Worm (Caenorhabditis elegans) whole organism, L2 larva: Measurements from ENCODE around the gene srh-245.

Experiments used
- C34F6.9 ChIP-seq: fragments of 150-350 bp; optimal IDR thresholded peaks from 2 replicates; lab custom pipeline; 2014; ENCODE audit warnings: missing biosample characterization, missing genetic modification characterization
- F13H6.1 ChIP-seq: sonication (generic microtip); optimal IDR thresholded peaks from 2 replicates; lab custom pipeline; 2016; ENCODE audit warnings: missing genetic modification characterization, missing compliant biosample characterization
- R02D3.7 ChIP-seq: fragments of 150-350 bp; optimal IDR thresholded peaks from 2 replicates; lab custom pipeline; 2014; ENCODE audit warnings: missing biosample characterization, missing genetic modification characterization
- Y55F3AM.14 ChIP-seq: fragments of 200-800 bp; sonication (Bioruptor generic); optimal IDR thresholded peaks from 2 replicates; lab custom pipeline; 2018; ENCODE audit warnings: mild to moderate bottlenecking, missing genetic modification characterization, missing compliant biosample characterization
- aly-2 ChIP-seq: fragments of 150-350 bp; optimal IDR thresholded peaks from 2 replicates; lab custom pipeline; 2014; ENCODE audit warnings: missing biosample characterization, missing genetic modification characterization
- ama-1 ChIP-seq: fragments of 150-350 bp; optimal IDR thresholded peaks from 2 replicates; lab custom pipeline; 2018; ENCODE audit warnings: inconsistent platforms
- blmp-1 ChIP-seq: sonication (generic microtip); optimal IDR thresholded peaks from 2 replicates; lab custom pipeline; 2017; ENCODE audit warnings: missing genetic modification characterization, mild to moderate bottlenecking, missing compliant biosample characterization, antibody characterized with exemption, moderate library complexity; ENCODE audit not compliant: insufficient read depth
- ceh-82 ChIP-seq: fragments of 150-350 bp; optimal IDR thresholded peaks from 2 replicates; lab custom pipeline; 2014; ENCODE audit warnings: missing biosample characterization, missing genetic modification characterization
- crh-2 ChIP-seq: sonication (generic microtip); optimal IDR thresholded peaks from 2 replicates; lab custom pipeline; 2017; ENCODE audit warnings: missing biosample characterization, missing genetic modification characterization
- dmd-4 ChIP-seq: sonication (generic microtip); optimal IDR thresholded peaks from 2 replicates; lab custom pipeline; 2017; ENCODE audit warnings: missing biosample characterization, missing genetic modification characterization
- egl-27 ChIP-seq: sonication (generic microtip); optimal IDR thresholded peaks from 3 replicates; lab custom pipeline; 2017; ENCODE audit warnings: missing biosample characterization, missing genetic modification reagents, missing genetic modification characterization
- elt-1 ChIP-seq: fragments of 150-350 bp; optimal IDR thresholded peaks from 2 replicates; lab custom pipeline; 2014; ENCODE audit warnings: missing biosample characterization, missing genetic modification characterization
- elt-3 ChIP-seq: sonication (generic microtip); optimal IDR thresholded peaks from 2 replicates; lab custom pipeline; 2017; ENCODE audit warnings: missing biosample characterization, missing genetic modification characterization
- fos-1 ChIP-seq: fragments of 150-350 bp; optimal IDR thresholded peaks from 2 replicates; lab custom pipeline; 2014; ENCODE audit warnings: missing biosample characterization, missing genetic modification characterization
- gmeb-1 ChIP-seq: fragments of 150-350 bp; optimal IDR thresholded peaks from 2 replicates; lab custom pipeline; 2014; ENCODE audit warnings: missing biosample characterization, missing genetic modification characterization
- lin-11 ChIP-seq: fragments of 150-350 bp; sonication (generic microtip); optimal IDR thresholded peaks from 2 replicates; lab custom pipeline; 2014; ENCODE audit warnings: missing biosample characterization, missing genetic modification characterization, inconsistent platforms, mixed read lengths
- lin-13 ChIP-seq: fragments of 150-350 bp; optimal IDR thresholded peaks from 2 replicates; lab custom pipeline; 2014; ENCODE audit warnings: missing biosample characterization, missing genetic modification reagents, missing genetic modification characterization
- lin-39 ChIP-seq: fragments of 150-350 bp; optimal IDR thresholded peaks from 2 replicates; lab custom pipeline; 2014; ENCODE audit warnings: missing biosample characterization, missing genetic modification reagents, missing genetic modification characterization
- mbf-1 ChIP-seq: sonication (generic microtip); optimal IDR thresholded peaks from 2 replicates; lab custom pipeline; 2017; ENCODE audit warnings: missing biosample characterization, missing genetic modification characterization
- mdl-1 ChIP-seq, 2 experiments: fragments of 150-350 bp in 1 of 2; sonication (generic microtip) in 1 of 2; optimal IDR thresholded peaks; 2 replicates each; lab custom pipeline; 2017; ENCODE audit warnings: missing biosample characterization in 2 of 2, missing genetic modification characterization in 2 of 2
- nhr-10 ChIP-seq: sonication (generic microtip); optimal IDR thresholded peaks from 2 replicates; lab custom pipeline; 2017; ENCODE audit warnings: missing biosample characterization, missing genetic modification characterization
- nhr-129 ChIP-seq: fragments of 150-350 bp; optimal IDR thresholded peaks from 2 replicates; lab custom pipeline; 2014; ENCODE audit warnings: missing biosample characterization, missing genetic modification characterization
- nhr-21 ChIP-seq: fragments of 150-350 bp; optimal IDR thresholded peaks from 2 replicates; lab custom pipeline; 2014; ENCODE audit warnings: missing biosample characterization, missing genetic modification characterization
- nhr-23 ChIP-seq: fragments of 150-350 bp; optimal IDR thresholded peaks from 2 replicates; lab custom pipeline; 2014; ENCODE audit warnings: missing biosample characterization, missing genetic modification reagents, missing genetic modification characterization
- nhr-237 ChIP-seq: fragments of 150-350 bp; optimal IDR thresholded peaks from 2 replicates; lab custom pipeline; 2014; ENCODE audit warnings: missing biosample characterization, missing genetic modification characterization
- nhr-25 ChIP-seq: fragments of 150-350 bp; sonication (generic microtip); optimal IDR thresholded peaks from 3 replicates; lab custom pipeline; 2014; ENCODE audit warnings: missing biosample characterization, missing genetic modification characterization
- nhr-6 ChIP-seq: fragments of 150-350 bp; optimal IDR thresholded peaks from 2 replicates; lab custom pipeline; 2014; ENCODE audit warnings: missing biosample characterization, missing genetic modification characterization
- nhr-77 ChIP-seq: fragments of 150-350 bp; optimal IDR thresholded peaks from 2 replicates; lab custom pipeline; 2014; ENCODE audit warnings: missing biosample characterization, missing genetic modification characterization
- peb-1 ChIP-seq: fragments of 150-350 bp; optimal IDR thresholded peaks from 2 replicates; lab custom pipeline; 2014; ENCODE audit warnings: missing biosample characterization, missing genetic modification characterization
- skn-1 ChIP-seq: sonication (generic microtip); optimal IDR thresholded peaks from 2 replicates; lab custom pipeline; 2017; ENCODE audit warnings: missing biosample characterization, missing genetic modification characterization
- sma-9 ChIP-seq, 2 experiments: fragments of 150-350 bp in 1 of 2; sonication (generic microtip) in 1 of 2; optimal IDR thresholded peaks; 2 replicates each; lab custom pipeline; 2014 to 2016; ENCODE audit warnings: missing genetic modification characterization in 2 of 2, mild to moderate bottlenecking in 1 of 2, missing biosample characterization in 1 of 2, missing compliant biosample characterization in 1 of 2, missing genetic modification reagents in 1 of 2, moderate library complexity in 1 of 2
- snpc-4 ChIP-seq: fragments of 150-350 bp; optimal IDR thresholded peaks from 2 replicates; lab custom pipeline; 2014; ENCODE audit warnings: missing biosample characterization, missing genetic modification characterization
- unc-39 ChIP-seq: fragments of 150-350 bp; optimal IDR thresholded peaks from 2 replicates; lab custom pipeline; 2014; ENCODE audit warnings: missing biosample characterization, missing genetic modification characterization
- unc-55 ChIP-seq: fragments of 150-350 bp; sonication (generic microtip); optimal IDR thresholded peaks from 3 replicates; lab custom pipeline; 2014; ENCODE audit warnings: missing biosample characterization, missing genetic modification reagents, missing genetic modification characterization
- unc-62 ChIP-seq: fragments of 150-350 bp; optimal IDR thresholded peaks from 2 replicates; lab custom pipeline; 2014; ENCODE audit warnings: missing biosample characterization, missing genetic modification reagents, missing genetic modification characterization
- zag-1 ChIP-seq: fragments of 150-350 bp; optimal IDR thresholded peaks from 2 replicates; lab custom pipeline; 2014; ENCODE audit warnings: missing biosample characterization, missing genetic modification characterization
- ztf-1 ChIP-seq: fragments of 200-800 bp; sonication (Bioruptor generic); conservative IDR thresholded peaks from 2 replicates; pipeline ENCODE4 v1.3.6; 2022; ENCODE audit warnings: missing genetic modification characterization, missing compliant biosample characterization
- ztf-11 ChIP-seq: sonication (generic microtip); optimal IDR thresholded peaks from 2 replicates; lab custom pipeline; 2017; ENCODE audit warnings: missing biosample characterization, missing genetic modification characterization
- ztf-4 ChIP-seq: fragments of 150-350 bp; optimal IDR thresholded peaks from 2 replicates; lab custom pipeline; 2014; ENCODE audit warnings: missing biosample characterization, missing genetic modification characterization

Gene srh-245

DNA sequence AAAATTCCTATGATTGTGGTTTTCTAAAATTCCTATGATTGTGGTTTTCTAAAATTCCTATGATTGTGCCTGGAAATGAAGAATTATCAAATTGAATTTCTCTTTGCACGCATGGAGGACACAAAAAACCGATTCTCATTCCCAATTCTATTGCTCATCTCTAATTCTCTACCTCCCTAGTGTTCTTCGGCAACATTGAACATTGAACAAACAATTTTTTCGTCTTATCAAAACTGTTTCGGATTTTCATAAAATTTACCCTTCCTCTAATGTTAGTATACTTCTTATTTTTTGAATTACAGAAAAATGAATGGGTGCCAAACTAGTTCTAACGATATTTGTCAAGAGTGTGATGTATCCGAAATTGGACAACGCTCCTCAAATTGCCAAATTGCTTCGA is 19.4 kb downstream of the srh-245 start, which contains the start of gene pals-31:
Gene pals-31 (plus strand): TSS at position 301 of the 400 bp plus-strand sequence.
- TF ChIP-seq skn-1 (tag; lab: Kevin White, UChicago), result no peak
- no peak for TF ChIP-seq C34F6.9 (tag; lab: Kevin White, UChicago)
- no peak for TF ChIP-seq nhr-23 (tag; lab: Kevin White, UChicago)
- TF ChIP-seq nhr-21 (tag; lab: Kevin White, UChicago), result no peak
- no peak for TF ChIP-seq F13H6.1 (tag; lab: Kevin White, UChicago)
- TF ChIP-seq nhr-6 (tag; lab: Kevin White, UChicago), result no peak
- TF ChIP-seq mbf-1 (tag; lab: Kevin White, UChicago), result no peak
- no peak for TF ChIP-seq ama-1 (lab: Kevin White, UChicago)
- no peak for TF ChIP-seq unc-39 (tag; lab: Kevin White, UChicago)
- no peak for TF ChIP-seq unc-62
- TF ChIP-seq Y55F3AM.14 (GFP tag; lab: Kevin White, UChicago), result no peak
- no peak for TF ChIP-seq lin-11 (tag; lab: Kevin White, UChicago)
- TF ChIP-seq nhr-237, result no peak
- no peak for TF ChIP-seq lin-39 (tag; lab: Kevin White, UChicago)
- TF ChIP-seq ceh-82 (tag; lab: Kevin White, UChicago), result no peak
- no peak for TF ChIP-seq lin-13 (GFP tag; lab: Kevin White, UChicago)
- TF ChIP-seq, all 48 proteins: peak for 0

DNA sequence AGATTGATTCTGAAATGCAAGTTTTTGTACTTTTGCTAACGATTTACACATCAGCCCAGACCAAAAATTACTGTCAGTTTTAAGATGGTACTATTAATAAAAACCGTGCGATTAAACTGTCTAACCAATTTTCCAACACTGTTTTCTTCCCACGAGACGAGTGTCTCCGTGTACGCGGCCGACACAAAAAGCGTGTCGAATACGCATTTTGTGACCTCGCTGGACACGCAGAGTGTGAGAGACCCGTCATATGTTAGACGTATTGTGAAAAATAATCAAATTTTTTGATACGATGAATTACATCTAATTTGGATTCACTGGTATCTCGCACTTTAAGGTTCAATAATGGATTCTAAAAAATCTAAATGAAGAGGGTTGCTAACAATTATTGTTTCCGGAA is 20.1 kb downstream of the srh-245 start:
- TF ChIP-seq fos-1 (tag; lab: Kevin White, UChicago) (peak; percentile 44), blmp-1 (tag; lab: Kevin White, UChicago) (no peak), crh-2 (tag; lab: Kevin White, UChicago) (peak; percentile 47), snpc-4 (tag; lab: Kevin White, UChicago) (peak; percentile 74), nhr-10 (tag; lab: Kevin White, UChicago) (no peak), ama-1 (lab: Kevin White, UChicago) (no peak), unc-55 (GFP tag; lab: Kevin White, UChicago) (no peak), unc-62 (no peak), nhr-23 (tag; lab: Kevin White, UChicago) (no peak), ceh-82 (tag; lab: Kevin White, UChicago) (no peak), skn-1 (tag; lab: Kevin White, UChicago) (no peak), C34F6.9 (tag; lab: Kevin White, UChicago) (peak; percentile 4), gmeb-1 (tag; lab: Kevin White, UChicago) (peak; percentile 31), nhr-25 (tag; lab: Kevin White, UChicago) (peak; percentile 25), mdl-1 (tag; optimal IDR thresholded peaks at IDR 0.05; lab: Kevin White, UChicago) (no peak), nhr-129 (tag; lab: Kevin White, UChicago) (peak; percentile 21), sma-9 (GFP tag; optimal IDR thresholded peaks at IDR 0.05; lab: Kevin White, UChicago) (peak; percentile 9), sma-9 (tag; optimal IDR thresholded peaks at IDR 0.05; lab: Kevin White, UChicago) (no peak)

DNA sequence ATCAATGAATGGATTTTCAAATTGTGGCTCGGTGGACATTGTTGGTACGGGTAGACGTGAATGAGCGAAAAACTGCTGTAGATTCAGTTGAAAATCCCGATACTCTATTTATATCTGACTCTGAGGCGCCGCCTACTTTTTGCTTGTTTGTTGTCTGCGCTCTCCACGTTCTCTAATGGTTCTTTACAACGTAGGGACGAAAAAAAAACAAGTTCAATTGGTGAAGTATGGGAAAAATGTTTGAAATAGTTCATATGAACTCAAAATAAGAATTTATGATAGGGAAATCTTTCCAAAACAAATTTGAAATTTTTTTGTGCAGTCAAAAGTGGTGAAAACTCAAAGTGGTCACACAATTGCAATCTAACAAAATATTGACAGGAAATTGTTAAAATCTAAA is 20.9 kb downstream of the srh-245 start, which contains the start of gene F48G7.10:
Gene F48G7.10 (minus strand): TSS at position 101 of the 400 bp plus-strand sequence.
- TF ChIP-seq ztf-1 (no peak), nhr-129 (tag; lab: Kevin White, UChicago) (no peak), nhr-21 (tag; lab: Kevin White, UChicago) (no peak)

DNA sequence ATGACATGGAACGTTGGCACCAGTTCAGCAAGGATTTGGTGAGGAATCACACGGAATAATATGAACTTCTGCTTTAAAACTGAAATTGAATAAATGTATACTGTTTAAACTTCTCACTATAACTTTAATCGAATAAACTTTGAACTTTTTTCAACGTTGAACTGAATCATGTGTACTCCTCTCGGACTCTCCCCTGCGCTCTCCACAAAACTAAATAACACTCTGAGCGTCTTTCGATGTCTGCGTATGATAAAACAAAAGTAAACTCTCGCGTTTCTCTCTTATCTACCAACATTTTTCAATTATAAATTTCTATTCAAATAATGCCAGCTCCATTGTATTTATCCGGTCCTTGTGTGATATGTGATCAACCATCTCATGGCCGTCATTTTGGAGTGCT is 23.9 kb downstream of the srh-245 start:
- TF ChIP-seq nhr-129 (tag; lab: Kevin White, UChicago) (peak; percentile 15), unc-55 (GFP tag; lab: Kevin White, UChicago) (peak; percentile 48), elt-1 (tag; lab: Kevin White, UChicago) (no peak), C34F6.9 (tag; lab: Kevin White, UChicago) (peak; percentile 13), nhr-21 (tag; lab: Kevin White, UChicago) (no peak), nhr-77 (no peak), sma-9 (GFP tag; optimal IDR thresholded peaks at IDR 0.05; lab: Kevin White, UChicago) (peak; percentile 24), sma-9 (tag; optimal IDR thresholded peaks at IDR 0.05; lab: Kevin White, UChicago) (no peak), ztf-11 (no peak)

- TF ChIP-seq unc-62 (no peak), F13H6.1 (tag; lab: Kevin White, UChicago) (no peak), R02D3.7 (no peak), aly-2 (tag; lab: Kevin White, UChicago) (no peak), nhr-237 (no peak), peb-1 (tag; lab: Kevin White, UChicago) (no peak), dmd-4 (no peak), zag-1 (tag; lab: Kevin White, UChicago) (no peak), elt-3 (no peak), egl-27 (no peak), ztf-4 (tag; lab: Kevin White, UChicago) (no peak), ztf-11 (no peak), fos-1 (tag; lab: Kevin White, UChicago) (no peak), nhr-77 (no peak)
- TF ChIP-seq, all 48 proteins: peak for 0
These were observed 27.2 kb downstream of the srh-245 start, which contains the start of gene F48G7.9 for ce11 chrV:628527-628926. TSS of gene F48G7.9 (minus strand) at chrV:628627.
